Worm (Caenorhabditis elegans): ENCODE results near the gene srh-76.

Gene srh-76

ce11 chrV:5833531-5833930 lies at the start of gene srh-76:
Gene srh-76 (plus strand): TSS chrV:5833831.
- TF ChIP-seq klf-2 (GFP tag; conservative IDR thresholded peaks at IDR 0.05) (no peak), T22C8.4 (GFP tag; IDR thresholded peaks at IDR 0.05) (no peak), tab-1 (GFP tag; IDR thresholded peaks at IDR 0.05) (no peak), flt-1 (GFP tag; IDR thresholded peaks at IDR 0.05) (no peak), med-1 (GFP tag; optimal IDR thresholded peaks at IDR 0.05; ENCODE audit: insufficient read depth) (no peak), cog-1 (tag; optimal IDR thresholded peaks at IDR 0.05) (no peak), ref-1 (GFP tag; conservative IDR thresholded peaks at IDR 0.05) (no peak), ztf-23 (GFP tag; IDR thresholded peaks at IDR 0.05) (no peak), ztf-29 (GFP tag; IDR thresholded peaks at IDR 0.05) (no peak)

- TF ChIP-seq cog-1 (tag; optimal IDR thresholded peaks at IDR 0.05) (no peak), tab-1 (GFP tag; IDR thresholded peaks at IDR 0.05) (no peak), ztf-23 (GFP tag; IDR thresholded peaks at IDR 0.05) (no peak), klf-2 (GFP tag; conservative IDR thresholded peaks at IDR 0.05) (no peak), flt-1 (GFP tag; IDR thresholded peaks at IDR 0.05) (no peak), med-1 (GFP tag; optimal IDR thresholded peaks at IDR 0.05; ENCODE audit: insufficient read depth) (no peak), ztf-29 (GFP tag; IDR thresholded peaks at IDR 0.05) (no peak), T22C8.4 (GFP tag; IDR thresholded peaks at IDR 0.05) (no peak), ref-1 (GFP tag; conservative IDR thresholded peaks at IDR 0.05) (no peak)
Measured at ce11 chrV:5785372-5785771, 48.3 kb upstream of the srh-76 start, which contains the start of gene F44E7.7. Gene F44E7.7 (minus strand): TSS chrV:5785472.

ce11 chrV:5788650-5789049 lies 45.0 kb upstream of the srh-76 start:
- TF ChIP-seq flt-1 (GFP tag; IDR thresholded peaks at IDR 0.05), result no peak
- TF ChIP-seq ztf-29 (GFP tag; IDR thresholded peaks at IDR 0.05), result no peak

ce11 chrV:5790497-5791280 lies 42.9 kb upstream of the srh-76 start, which contains the start of the genes nhr-142 and F44E7.9:
Gene nhr-142 (minus strand): TSS chrV:5790553.
Gene F44E7.9 (plus strand): TSS chrV:5791230.
- TF ChIP-seq cog-1 (tag; optimal IDR thresholded peaks at IDR 0.05) (peak; percentile 33), ztf-23 (GFP tag; IDR thresholded peaks at IDR 0.05) (peak; percentile 79), klf-2 (GFP tag; conservative IDR thresholded peaks at IDR 0.05) (no peak)

ce11 chrV:5792031-5792430 lies 41.6 kb upstream of the srh-76 start, which contains the start of gene ZC250.2:
Gene ZC250.2 (plus strand): TSS chrV:5792331.
- no peak for TF ChIP-seq ztf-29 (GFP tag; IDR thresholded peaks at IDR 0.05)

- no peak for TF ChIP-seq ref-1 (GFP tag; conservative IDR thresholded peaks at IDR 0.05)
- no peak for TF ChIP-seq tab-1 (GFP tag; IDR thresholded peaks at IDR 0.05)
- TF ChIP-seq med-1 (GFP tag; optimal IDR thresholded peaks at IDR 0.05; ENCODE audit: insufficient read depth), result no peak
- TF ChIP-seq T22C8.4 (GFP tag; IDR thresholded peaks at IDR 0.05), result no peak
- TF ChIP-seq flt-1 (GFP tag; IDR thresholded peaks at IDR 0.05), result no peak
Measured at ce11 chrV:5798132-5798531, 35.5 kb upstream of the srh-76 start, which contains the start of gene nstp-3. Gene nstp-3 (minus strand): TSS chrV:5798232.

- TF ChIP-seq T22C8.4 (GFP tag; IDR thresholded peaks at IDR 0.05) (no peak), ztf-23 (GFP tag; IDR thresholded peaks at IDR 0.05) (no peak), ref-1 (GFP tag; conservative IDR thresholded peaks at IDR 0.05) (no peak), ztf-29 (GFP tag; IDR thresholded peaks at IDR 0.05) (no peak), tab-1 (GFP tag; IDR thresholded peaks at IDR 0.05) (no peak), med-1 (GFP tag; optimal IDR thresholded peaks at IDR 0.05; ENCODE audit: insufficient read depth) (no peak), flt-1 (GFP tag; IDR thresholded peaks at IDR 0.05) (no peak), klf-2 (GFP tag; conservative IDR thresholded peaks at IDR 0.05) (no peak)
Measured at ce11 chrV:5799373-5799772, 34.3 kb upstream of the srh-76 start, which contains the start of gene cyn-17. Gene cyn-17 (plus strand): TSS chrV:5799673.

ce11 chrV:5805467-5805866 lies 28.2 kb upstream of the srh-76 start, which contains the start of gene ZC250.5:
Gene ZC250.5 (plus strand): TSS chrV:5805767.
- TF ChIP-seq med-1 (GFP tag; optimal IDR thresholded peaks at IDR 0.05; ENCODE audit: insufficient read depth), result no peak
- TF ChIP-seq cog-1 (tag; optimal IDR thresholded peaks at IDR 0.05), result no peak
- no peak for TF ChIP-seq klf-2 (GFP tag; conservative IDR thresholded peaks at IDR 0.05)
- TF ChIP-seq T22C8.4 (GFP tag; IDR thresholded peaks at IDR 0.05), result no peak
- no peak for TF ChIP-seq tab-1 (GFP tag; IDR thresholded peaks at IDR 0.05)
- no peak for TF ChIP-seq ztf-29 (GFP tag; IDR thresholded peaks at IDR 0.05)
- no peak for TF ChIP-seq flt-1 (GFP tag; IDR thresholded peaks at IDR 0.05)
- no peak for TF ChIP-seq ztf-23 (GFP tag; IDR thresholded peaks at IDR 0.05)
- no peak for TF ChIP-seq ref-1 (GFP tag; conservative IDR thresholded peaks at IDR 0.05)

- TF ChIP-seq ztf-23 (GFP tag; IDR thresholded peaks at IDR 0.05) (no peak), tab-1 (GFP tag; IDR thresholded peaks at IDR 0.05) (no peak), med-1 (GFP tag; optimal IDR thresholded peaks at IDR 0.05; ENCODE audit: insufficient read depth) (no peak), cog-1 (tag; optimal IDR thresholded peaks at IDR 0.05) (no peak), flt-1 (GFP tag; IDR thresholded peaks at IDR 0.05) (no peak), klf-2 (GFP tag; conservative IDR thresholded peaks at IDR 0.05) (no peak), ztf-29 (GFP tag; IDR thresholded peaks at IDR 0.05) (no peak), ref-1 (GFP tag; conservative IDR thresholded peaks at IDR 0.05) (no peak), T22C8.4 (GFP tag; IDR thresholded peaks at IDR 0.05) (no peak)
Measured at ce11 chrV:5813060-5813659, 20.5 kb upstream of the srh-76 start, which contains the start of gene ZC250.4. Gene ZC250.4 (minus strand): TSS chrV:5813137.

ce11 chrV:5816470-5817061 lies 17.1 kb upstream of the srh-76 start:
- no peak for TF ChIP-seq cog-1 (tag; optimal IDR thresholded peaks at IDR 0.05)
- TF ChIP-seq ztf-23 (GFP tag; IDR thresholded peaks at IDR 0.05), result no peak
- no peak for TF ChIP-seq tab-1 (GFP tag; IDR thresholded peaks at IDR 0.05)
- no peak for TF ChIP-seq ztf-29 (GFP tag; IDR thresholded peaks at IDR 0.05)
- no peak for TF ChIP-seq ref-1 (GFP tag; conservative IDR thresholded peaks at IDR 0.05)
